Worm (Caenorhabditis elegans) whole organism, L4 larva: ENCODE measurements around the gene fipr-15.
A peak's percentile ranks its signal among the peaks of the same experiment; 100 is the strongest.

Experiments
- D1046.2 ChIP-seq: fragments of 200-800 bp; sonication (Bioruptor generic); IDR thresholded peaks from 2 replicates; pipeline ENCODE4 v1.3.6; 2022; ENCODE audit warnings: missing genetic modification characterization, missing compliant biosample characterization
- F10B5.3 ChIP-seq: sonication (generic microtip); optimal IDR thresholded peaks from 2 replicates; lab custom pipeline; 2016; ENCODE audit warnings: mild to moderate bottlenecking, missing genetic modification characterization, missing compliant biosample characterization
- F26F4.8 ChIP-seq: fragments of 200-800 bp; sonication (Bioruptor generic); conservative IDR thresholded peaks from 2 replicates; pipeline ENCODE4 v1.3.6; 2022; ENCODE audit warnings: missing genetic modification characterization, missing compliant biosample characterization
- F44E2.7 ChIP-seq: fragments of 200-800 bp; sonication (Bioruptor generic); IDR thresholded peaks from 2 replicates; pipeline ENCODE4 v2.1.2; 2022; ENCODE audit warnings: missing genetic modification characterization, missing compliant biosample characterization
- F49E8.2 ChIP-seq: sonication (generic microtip); optimal IDR thresholded peaks from 2 replicates; lab custom pipeline; 2016; ENCODE audit warnings: missing compliant biosample characterization, mild to moderate bottlenecking, missing genetic modification characterization, borderline replicate concordance
- Y105C5A.15 ChIP-seq: fragments of 200-800 bp; sonication (Bioruptor generic); IDR thresholded peaks from 2 replicates; pipeline ENCODE4 v1.3.6; 2022; ENCODE audit warnings: missing genetic modification characterization, missing compliant biosample characterization
- Y48G9A.11 ChIP-seq: fragments of 200-800 bp; sonication (Bioruptor generic); IDR thresholded peaks from 2 replicates; pipeline ENCODE4 v1.3.6; 2022; ENCODE audit warnings: missing genetic modification reagents, missing genetic modification characterization, missing compliant biosample characterization
- ceh-20 ChIP-seq: fragments of 200-800 bp; sonication (Bioruptor generic); IDR thresholded peaks from 2 replicates; pipeline ENCODE4 v1.3.6; 2022; ENCODE audit warnings: missing genetic modification reagents, missing genetic modification characterization, missing compliant biosample characterization
- ceh-32 ChIP-seq: sonication (generic microtip); optimal IDR thresholded peaks from 2 replicates; lab custom pipeline; 2016; ENCODE audit warnings: mild to moderate bottlenecking, missing genetic modification characterization, missing compliant biosample characterization; ENCODE audit not compliant: poor library complexity
- ctbp-1 ChIP-seq: fragments of 200-800 bp; sonication (Bioruptor generic); IDR thresholded peaks from 2 replicates; pipeline ENCODE4 v1.3.6; 2022; ENCODE audit warnings: missing genetic modification reagents, missing genetic modification characterization, missing compliant biosample characterization
- daf-16 ChIP-seq, 3 experiments: sonication (generic microtip); optimal IDR thresholded peaks; 2 replicates each; lab custom pipeline; 2016 to 2017; ENCODE audit warnings: missing genetic modification characterization in 3 of 3, missing genetic modification reagents in 3 of 3, mild to moderate bottlenecking in 2 of 3, missing compliant biosample characterization in 2 of 3, missing biosample characterization in 1 of 3, moderate library complexity in 1 of 3
- dmd-6 ChIP-seq: fragments of 200-800 bp; sonication (Bioruptor generic); IDR thresholded peaks from 2 replicates; pipeline ENCODE4 v1.3.6; 2022; ENCODE audit warnings: missing genetic modification reagents, missing genetic modification characterization, missing compliant biosample characterization
- fkh-10 ChIP-seq: fragments of 150-350 bp; optimal IDR thresholded peaks from 2 replicates; lab custom pipeline; 2014; ENCODE audit warnings: missing biosample characterization, missing genetic modification reagents, missing genetic modification characterization
- fos-1 ChIP-seq: fragments of 150-350 bp; optimal IDR thresholded peaks from 2 replicates; lab custom pipeline; 2014; ENCODE audit warnings: missing biosample characterization, missing genetic modification characterization
- hif-1 ChIP-seq, 2 experiments: sonication (generic microtip); optimal IDR thresholded peaks; 2 replicates each; lab custom pipeline; 2016 to 2017; ENCODE audit warnings: missing compliant biosample characterization in 2 of 2, missing genetic modification characterization in 2 of 2, missing genetic modification reagents in 2 of 2, missing genotype in 2 of 2, mild to moderate bottlenecking in 1 of 2
- hlh-11 ChIP-seq: fragments of 200-800 bp; sonication (Bioruptor generic); optimal IDR thresholded peaks from 2 replicates; lab custom pipeline; 2018; ENCODE audit warnings: mild to moderate bottlenecking, missing genetic modification characterization, missing compliant biosample characterization
- hlh-30 ChIP-seq: sonication (generic microtip); optimal IDR thresholded peaks from 2 replicates; lab custom pipeline; 2017; ENCODE audit warnings: antibody characterized with exemption, mild to moderate bottlenecking, missing genetic modification characterization, missing compliant biosample characterization; ENCODE audit not compliant: insufficient read depth
- hmg-1.1 ChIP-seq: fragments of 200-800 bp; sonication (Bioruptor generic); IDR thresholded peaks from 2 replicates; pipeline ENCODE4 v1.3.6; 2022; ENCODE audit warnings: missing genetic modification reagents, missing genetic modification characterization, missing compliant biosample characterization
- lin-39 ChIP-seq: fragments of 150-350 bp; optimal IDR thresholded peaks from 2 replicates; lab custom pipeline; 2014; ENCODE audit warnings: missing biosample characterization, missing genetic modification reagents, missing genetic modification characterization
- lir-3 ChIP-seq: sonication (generic microtip); optimal IDR thresholded peaks from 2 replicates; lab custom pipeline; 2016; ENCODE audit warnings: mild to moderate bottlenecking, missing genetic modification characterization, missing compliant biosample characterization
- madf-5 ChIP-seq, 2 experiments: fragments of 200-800 bp; sonication (Bioruptor generic); IDR thresholded peaks; 2 replicates each; pipeline ENCODE4 v1.3.6; 2022; ENCODE audit warnings: missing compliant biosample characterization in 2 of 2, missing genetic modification characterization in 2 of 2
- mdl-1 ChIP-seq, 2 experiments: fragments of 150-350 bp in 1 of 2; sonication (generic microtip) in 1 of 2; optimal IDR thresholded peaks; 2 replicates each; lab custom pipeline; 2014 to 2017; ENCODE audit warnings: missing biosample characterization in 2 of 2, missing genetic modification characterization in 2 of 2
- mdt-29 ChIP-seq: fragments of 200-800 bp; sonication (Bioruptor generic); IDR thresholded peaks from 2 replicates; pipeline ENCODE4 v1.3.6; 2022; ENCODE audit warnings: missing genetic modification reagents, missing genetic modification characterization, missing compliant biosample characterization
- mes-2 ChIP-seq: sonication (generic microtip); optimal IDR thresholded peaks from 2 replicates; lab custom pipeline; 2016; ENCODE audit warnings: missing genotype, mild to moderate bottlenecking, missing genetic modification characterization, missing compliant biosample characterization; ENCODE audit not compliant: poor library complexity, severe bottlenecking
- nhr-10 ChIP-seq: fragments of 150-350 bp; optimal IDR thresholded peaks from 2 replicates; lab custom pipeline; 2014; ENCODE audit warnings: missing biosample characterization, missing genetic modification characterization
- nhr-25 ChIP-seq: sonication (generic microtip); optimal IDR thresholded peaks from 2 replicates; lab custom pipeline; 2017; ENCODE audit warnings: missing genetic modification characterization, mild to moderate bottlenecking, missing compliant biosample characterization, antibody characterized with exemption, moderate library complexity, borderline replicate concordance; ENCODE audit not compliant: insufficient read depth
- nhr-28 ChIP-seq: fragments of 150-350 bp; optimal IDR thresholded peaks from 2 replicates; lab custom pipeline; 2014; ENCODE audit warnings: missing biosample characterization, missing genetic modification characterization
- nhr-41 ChIP-seq: fragments of 200-800 bp; sonication (Bioruptor generic); IDR thresholded peaks from 2 replicates; pipeline ENCODE4 v1.3.6; 2022; ENCODE audit warnings: missing genetic modification reagents, missing genetic modification characterization, missing compliant biosample characterization
- nhr-42 ChIP-seq: fragments of 200-800 bp; sonication (Bioruptor generic); IDR thresholded peaks from 2 replicates; pipeline ENCODE4 v1.3.6; 2022; ENCODE audit warnings: missing genetic modification characterization, missing compliant biosample characterization
- nhr-6 ChIP-seq: fragments of 150-350 bp; optimal IDR thresholded peaks from 2 replicates; lab custom pipeline; 2014; ENCODE audit warnings: missing biosample characterization, missing genetic modification characterization
- nhr-77 ChIP-seq: fragments of 150-350 bp; optimal IDR thresholded peaks from 2 replicates; lab custom pipeline; 2014; ENCODE audit warnings: missing biosample characterization, missing genetic modification characterization
- php-3 ChIP-seq: fragments of 200-800 bp; sonication (Bioruptor generic); IDR thresholded peaks from 2 replicates; pipeline ENCODE4 v1.3.6; 2022; ENCODE audit warnings: missing genetic modification reagents, missing genetic modification characterization, missing compliant biosample characterization
- spr-1 ChIP-seq: sonication (generic microtip); optimal IDR thresholded peaks from 2 replicates; lab custom pipeline; 2016; ENCODE audit warnings: mild to moderate bottlenecking, missing genetic modification characterization, missing compliant biosample characterization
- tag-97 ChIP-seq: fragments of 200-800 bp; sonication (Bioruptor generic); IDR thresholded peaks from 2 replicates; pipeline ENCODE4 v1.3.6; 2022; ENCODE audit warnings: missing genetic modification characterization, missing compliant biosample characterization
- tra-1 ChIP-seq: fragments of 200-800 bp; sonication (Bioruptor generic); IDR thresholded peaks from 2 replicates; pipeline ENCODE4 v1.3.6; 2022; ENCODE audit warnings: missing genetic modification reagents, missing genetic modification characterization, missing compliant biosample characterization
- unc-130 ChIP-seq: sonication (generic microtip); optimal IDR thresholded peaks from 2 replicates; lab custom pipeline; 2016; ENCODE audit warnings: missing genetic modification reagents, missing genetic modification characterization, missing compliant biosample characterization
- unc-39 ChIP-seq: sonication (generic microtip); optimal IDR thresholded peaks from 2 replicates; lab custom pipeline; 2017; ENCODE audit warnings: missing biosample characterization, missing genetic modification characterization
- unc-62 ChIP-seq, 3 experiments: fragments of 150-350 bp in 1 of 3; sonication (generic microtip); optimal IDR thresholded peaks in 2 of 3; peaks in 1 of 3; 1 replicate in 1 of 3; 2 replicates in 2 of 3; lab custom pipeline; 2014 to 2017; ENCODE audit warnings: missing biosample characterization in 3 of 3, missing genetic modification characterization in 3 of 3, missing genetic modification reagents in 3 of 3, missing genotype in 1 of 3
- vab-7 ChIP-seq: fragments of 200-800 bp; sonication (Bioruptor generic); IDR thresholded peaks from 2 replicates; pipeline ENCODE4 v1.3.6; 2022; ENCODE audit warnings: missing genetic modification reagents, missing genetic modification characterization, missing compliant biosample characterization
- zip-11 ChIP-seq: fragments of 200-800 bp; sonication (Bioruptor generic); IDR thresholded peaks from 2 replicates; pipeline ENCODE4 v1.3.6; 2022; ENCODE audit warnings: missing genetic modification characterization, missing compliant biosample characterization
- ztf-7 ChIP-seq: fragments of 150-350 bp; optimal IDR thresholded peaks from 2 replicates; lab custom pipeline; 2014; ENCODE audit warnings: missing biosample characterization, missing genetic modification characterization

Gene fipr-15

DNA sequence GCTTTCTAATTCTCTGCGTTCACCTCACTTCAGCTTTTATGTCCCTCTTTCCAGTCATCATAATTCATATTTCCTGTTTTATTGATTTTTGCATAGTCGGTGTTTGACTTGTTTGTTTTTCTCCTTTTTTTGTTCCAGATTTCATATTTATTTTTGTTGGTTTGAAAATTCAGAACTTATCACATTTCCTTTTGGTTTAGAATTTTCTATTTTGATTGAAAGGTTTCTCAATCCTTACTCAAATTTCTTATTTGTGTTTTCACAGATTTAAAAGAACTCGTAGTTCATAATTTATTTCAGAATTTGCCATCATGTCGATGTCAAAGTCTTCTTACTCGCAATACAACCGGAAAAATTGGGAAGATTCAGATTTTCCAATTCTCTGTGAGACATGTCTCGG lies 19.3 kb upstream of the fipr-15 start, which contains the start of gene rbm-22:
Gene rbm-22 (plus strand): TSS at position 301 of the 400 bp plus-strand sequence.
- TF ChIP-seq dmd-6 (no peak), lin-39 (tag; lab: Kevin White, UChicago) (no peak), hif-1 (tag; optimal IDR thresholded peaks at IDR 0.05; lab: Kevin White, UChicago) (no peak), nhr-42 (GFP tag; lab: Robert Waterston, UW) (no peak), D1046.2 (GFP tag; lab: Robert Waterston, UW) (no peak), mes-2 (tag; lab: Kevin White, UChicago) (no peak), lir-3 (tag; lab: Kevin White, UChicago) (no peak), tra-1 (GFP tag; lab: Robert Waterston, UW) (no peak), mdt-29 (no peak), ceh-20 (GFP tag; lab: Robert Waterston, UW) (no peak), unc-39 (no peak), F44E2.7 (GFP tag; lab: Robert Waterston, UW) (no peak), nhr-77 (tag; lab: Kevin White, UChicago) (no peak), php-3 (no peak)

DNA sequence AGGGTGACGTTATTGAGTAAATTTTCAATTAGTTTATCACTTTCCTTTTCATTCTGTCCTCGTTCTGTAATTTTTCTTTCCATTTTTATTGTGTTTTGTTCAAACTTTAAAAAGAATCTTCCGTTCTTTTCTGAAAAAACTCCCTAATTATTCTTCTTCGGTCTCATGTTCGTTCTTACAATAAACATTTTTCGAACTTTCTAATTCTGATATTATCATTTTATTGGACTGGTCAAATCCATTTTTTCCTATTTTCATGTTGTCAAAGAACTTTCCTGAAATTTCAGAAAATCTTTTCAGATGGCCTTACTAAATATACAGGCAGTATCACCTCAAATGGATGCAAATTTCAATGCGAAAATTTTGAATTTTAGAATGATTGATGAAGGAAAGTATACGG lies 16.3 kb upstream of the fipr-15 start, which contains the start of gene nish-1:
Gene nish-1 (plus strand): TSS at position 301 of the 400 bp plus-strand sequence.
- no peak for TF ChIP-seq unc-62 (GFP tag; optimal IDR thresholded peaks at IDR 0.05 in 1 of 2; lab: Kevin White, UChicago)
- no peak for TF ChIP-seq unc-62 (tag; optimal IDR thresholded peaks at IDR 0.05; lab: Kevin White, UChicago)
- TF ChIP-seq nhr-6 = no peak
- no peak for TF ChIP-seq ctbp-1
- TF ChIP-seq hlh-11 (tag; lab: Kevin White, UChicago) = no peak
- no peak for TF ChIP-seq ceh-32 (tag; lab: Kevin White, UChicago)
- TF ChIP-seq ztf-7 (tag; lab: Kevin White, UChicago) = no peak
- TF ChIP-seq hmg-1.1 (GFP tag; lab: Robert Waterston, UW) = no peak
- TF ChIP-seq vab-7 = no peak
- TF ChIP-seq nhr-10 (tag; lab: Kevin White, UChicago) = no peak
- no peak for TF ChIP-seq dmd-6

DNA sequence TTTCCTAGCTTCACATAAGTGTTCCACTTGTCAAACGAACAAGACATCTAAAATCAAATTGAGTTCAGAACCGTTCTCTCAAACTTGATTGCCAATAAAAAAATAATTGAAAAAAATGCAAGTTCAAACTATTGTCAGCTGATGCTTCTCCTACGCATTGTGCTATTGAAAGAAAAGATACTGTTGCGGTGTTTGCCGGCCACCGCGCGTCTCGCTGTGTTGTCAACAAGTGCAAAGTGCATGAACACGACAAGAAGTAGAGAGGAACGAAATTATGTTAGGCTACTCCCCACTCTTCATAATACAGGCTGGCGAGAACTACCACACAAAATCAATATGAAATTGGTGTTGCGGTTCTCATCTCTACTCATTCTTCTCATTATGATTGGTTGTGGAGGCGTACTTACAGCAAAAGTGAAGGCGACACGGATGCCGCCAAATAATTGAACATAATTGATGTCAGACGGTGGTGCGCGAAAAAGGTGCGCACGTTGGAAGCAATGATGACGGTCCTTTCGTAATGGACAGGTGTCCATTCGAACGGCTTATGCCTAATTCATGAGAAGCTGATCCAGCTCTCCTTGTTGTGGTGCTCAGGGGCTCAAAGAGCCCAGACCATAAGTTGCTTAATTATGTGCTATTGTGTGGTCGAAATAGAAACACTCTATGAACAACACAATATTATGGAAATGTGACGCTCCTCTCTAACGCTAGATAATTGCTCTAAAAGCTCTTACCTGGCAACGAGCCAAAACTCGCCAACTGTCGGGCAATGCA lies 12.8 kb upstream of the fipr-15 start:
- TF ChIP-seq spr-1 (tag; lab: Kevin White, UChicago) (no peak), Y105C5A.15 (GFP tag; lab: Robert Waterston, UW) (no peak), fkh-10 (no peak), unc-62 (GFP tag; optimal IDR thresholded peaks at IDR 0.05 in 1 of 2; lab: Kevin White, UChicago) (peak in 1 of 2 experiments; percentile 89), unc-62 (tag; optimal IDR thresholded peaks at IDR 0.05; lab: Kevin White, UChicago) (no peak), unc-130 (GFP tag; lab: Kevin White, UChicago) (no peak), hmg-1.1 (GFP tag; lab: Robert Waterston, UW) (no peak), hlh-11 (tag; lab: Kevin White, UChicago) (no peak), nhr-6 (no peak), mdl-1 (tag; optimal IDR thresholded peaks at IDR 0.05; lab: Kevin White, UChicago) (no peak), daf-16 (GFP tag; optimal IDR thresholded peaks at IDR 0.05; lab: Kevin White, UChicago) (no peak), daf-16 (tag; optimal IDR thresholded peaks at IDR 0.05; lab: Kevin White, UChicago) (peak; percentile 71), fos-1 (tag; lab: Kevin White, UChicago) (no peak), tag-97 (GFP tag; lab: Robert Waterston, UW) (no peak), nhr-41 (GFP tag; lab: Robert Waterston, UW) (no peak), F26F4.8 (GFP tag; lab: Robert Waterston, UW) (0 out of 2 replicates have a peak, but pooled peaks have one; percentile 9), hlh-30 (tag; lab: Kevin White, UChicago) (no peak), F10B5.3 (tag; lab: Kevin White, UChicago) (no peak), vab-7 (no peak), Y48G9A.11 (GFP tag; lab: Robert Waterston, UW) (no peak), nhr-25 (tag; lab: Kevin White, UChicago) (no peak), zip-11 (GFP tag; lab: Robert Waterston, UW) (no peak), F49E8.2 (no peak), nhr-28 (tag; lab: Kevin White, UChicago) (no peak), madf-5 (GFP tag; IDR thresholded peaks at IDR 0.05; lab: Robert Waterston, UW) (no peak)
- TF ChIP-seq, all 104 proteins: peak for 3
